Fruit fly (Drosophila melanogaster): ENCODE data around the gene alpha-Man-IIb.

DNA sequence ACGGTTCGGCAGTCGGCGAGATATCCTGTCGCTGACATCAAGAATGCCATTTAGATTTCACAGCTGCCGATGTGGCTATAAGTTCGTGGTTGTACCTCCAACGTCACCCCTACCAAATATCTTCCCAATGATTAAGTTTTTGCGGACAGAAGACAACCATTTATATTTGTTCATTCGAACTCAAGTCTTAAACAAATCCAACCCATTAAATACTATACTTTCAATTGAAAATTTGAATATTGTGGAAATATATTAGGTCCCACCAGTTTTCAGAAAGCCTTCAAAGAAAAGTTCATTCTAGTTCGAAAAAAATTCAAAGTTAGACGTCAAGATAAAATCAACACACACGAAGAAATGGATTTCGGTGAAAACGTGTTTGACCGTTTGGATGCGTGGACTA is 41.2 kb upstream of the alpha-Man-IIb start, which contains the start of gene CG12784:
- TF ChIP-seq CG7045 (GFP tag; optimal IDR thresholded peaks at IDR 0.05): no peak
- no peak for TF ChIP-seq CG11617 (GFP tag; optimal IDR thresholded peaks at IDR 0.05)
- TF ChIP-seq CG5204 (GFP tag; optimal IDR thresholded peaks at IDR 0.05): no peak
- TF ChIP-seq Hr96 (GFP tag; optimal IDR thresholded peaks at IDR 0.05): no peak
- no peak for TF ChIP-seq cnc (optimal IDR thresholded peaks at IDR 0.05)
- TF ChIP-seq CG33017 (tag; optimal IDR thresholded peaks at IDR 0.05): no peak
- no peak for TF ChIP-seq Crg-1 (GFP tag; optimal IDR thresholded peaks at IDR 0.05)

All from whole organism, adult.